Fruit fly (Drosophila melanogaster) whole organism, prepupa: ENCODE results near the gene CG32147.

Experiments
- Blimp-1 ChIP-seq: fragments of 200-800 bp; sonication (Bioruptor generic); optimal IDR thresholded peaks from 3 replicates; lab custom pipeline; 2017; ENCODE audit warnings: missing biosample characterization, missing genetic modification characterization, mild to moderate bottlenecking, moderate library complexity, missing genetic modification reagents
- CG10631 ChIP-seq: fragments of 200-800 bp; sonication (Bioruptor generic); optimal IDR thresholded peaks from 2 replicates; lab custom pipeline; 2016; ENCODE audit warnings: missing biosample characterization, missing genetic modification characterization
- CG11294 ChIP-seq: fragments of 200-800 bp; sonication (Bioruptor generic); IDR thresholded peaks from 2 replicates; pipeline ENCODE4 v1.3.6; 2022; ENCODE audit warnings: missing biosample characterization, missing genetic modification characterization
- CG11762 ChIP-seq: fragments of 200-800 bp; sonication (Bioruptor generic); optimal IDR thresholded peaks from 3 replicates; lab custom pipeline; 2016; ENCODE audit warnings: missing biosample characterization, missing genetic modification characterization; ENCODE audit not compliant: insufficient read depth
- CG15336 ChIP-seq: fragments of 200-800 bp; sonication (Bioruptor generic); IDR thresholded peaks from 2 replicates; pipeline ENCODE4 v1.3.6; 2022; ENCODE audit warnings: missing biosample characterization, missing genetic modification characterization
- CG1621 ChIP-seq: fragments of 200-800 bp; sonication (Bioruptor generic); optimal IDR thresholded peaks from 3 replicates; lab custom pipeline; 2018; ENCODE audit warnings: missing biosample characterization, mild to moderate bottlenecking, missing genetic modification characterization
- CG31627 ChIP-seq: fragments of 200-800 bp; sonication (Bioruptor generic); optimal IDR thresholded peaks from 3 replicates; lab custom pipeline; 2016; ENCODE audit warnings: missing biosample characterization, missing genetic modification characterization
- CG32006 ChIP-seq: fragments of 200-800 bp; sonication (Bioruptor generic); optimal IDR thresholded peaks from 3 replicates; lab custom pipeline; 2017; ENCODE audit warnings: missing biosample characterization, mild to moderate bottlenecking, missing genetic modification characterization
- CG3919 ChIP-seq: fragments of 200-800 bp; sonication (Bioruptor generic); optimal IDR thresholded peaks from 3 replicates; lab custom pipeline; 2016; ENCODE audit warnings: missing biosample characterization, missing genetic modification characterization
- CG4318 ChIP-seq: fragments of 200-800 bp; sonication (Bioruptor generic); optimal IDR thresholded peaks from 3 replicates; lab custom pipeline; 2017; ENCODE audit warnings: missing biosample characterization, mild to moderate bottlenecking, missing genetic modification characterization
- CG6163 ChIP-seq: fragments of 200-800 bp; sonication (Bioruptor generic); IDR thresholded peaks from 3 replicates; pipeline ENCODE4 v1.3.6; 2022; ENCODE audit warnings: missing biosample characterization, missing genetic modification characterization
- CG6854 ChIP-seq: fragments of 200-800 bp; sonication (Bioruptor generic); optimal IDR thresholded peaks from 2 replicates; lab custom pipeline; 2017; ENCODE audit warnings: missing biosample characterization, mild to moderate bottlenecking, missing genetic modification characterization
- CG7368 ChIP-seq: fragments of 200-800 bp; sonication (Bioruptor generic); optimal IDR thresholded peaks from 3 replicates; lab custom pipeline; 2016; ENCODE audit warnings: missing biosample characterization, missing genetic modification characterization
- CG8119 ChIP-seq: fragments of 200-800 bp; sonication (Bioruptor generic); IDR thresholded peaks from 3 replicates; pipeline ENCODE4 v1.3.6; 2022; ENCODE audit warnings: missing biosample characterization, missing genetic modification characterization
- CG8319 ChIP-seq: fragments of 200-800 bp; sonication (Bioruptor generic); optimal IDR thresholded peaks from 3 replicates; lab custom pipeline; 2016; ENCODE audit warnings: missing biosample characterization, missing genetic modification characterization
- CG8632 ChIP-seq: fragments of 200-800 bp; sonication (Bioruptor generic); optimal IDR thresholded peaks from 3 replicates; lab custom pipeline; 2016; ENCODE audit warnings: missing biosample characterization, missing genetic modification characterization
- CG9139 ChIP-seq: fragments of 200-800 bp; sonication (Bioruptor generic); optimal IDR thresholded peaks from 3 replicates; lab custom pipeline; 2017; ENCODE audit warnings: missing biosample characterization, mild to moderate bottlenecking, missing genetic modification characterization
- Eip75B ChIP-seq: fragments of 200-800 bp; sonication (Bioruptor generic); optimal IDR thresholded peaks from 3 replicates; lab custom pipeline; 2016; ENCODE audit warnings: missing biosample characterization, missing genetic modification characterization
- Eip78C ChIP-seq: fragments of 200-800 bp; sonication (Bioruptor generic); peaks from one replicate; lab custom pipeline; 2016; ENCODE audit warnings: missing biosample characterization, missing genetic modification characterization
- Ets21C ChIP-seq: fragments of 200-800 bp; sonication (Bioruptor generic); optimal IDR thresholded peaks from 3 replicates; lab custom pipeline; 2016; ENCODE audit warnings: missing biosample characterization, missing genetic modification characterization
- Ets96B ChIP-seq: fragments of 200-800 bp; optimal IDR thresholded peaks from 2 replicates; lab custom pipeline; 2019; ENCODE audit warnings: missing biosample characterization, mild to moderate bottlenecking, missing genetic modification characterization, moderate library complexity
- Gug ChIP-seq: fragments of 200-800 bp; sonication (Bioruptor generic); IDR thresholded peaks from 2 replicates; pipeline ENCODE4 v1.3.6; 2022; ENCODE audit warnings: missing biosample characterization, missing genetic modification characterization
- Met ChIP-seq: fragments of 200-800 bp; sonication (Bioruptor generic); optimal IDR thresholded peaks from 3 replicates; lab custom pipeline; 2016; ENCODE audit warnings: missing biosample characterization, missing genetic modification characterization
- Smox ChIP-seq: fragments of 200-800 bp; sonication (Bioruptor generic); optimal IDR thresholded peaks from 3 replicates; lab custom pipeline; 2016; ENCODE audit warnings: missing biosample characterization, missing genetic modification characterization
- Sox15 ChIP-seq: fragments of 200-800 bp; sonication (Bioruptor generic); optimal IDR thresholded peaks from 3 replicates; lab custom pipeline; 2016; ENCODE audit warnings: missing biosample characterization, missing genetic modification characterization
- acj6 ChIP-seq: fragments of 200-800 bp; sonication (Bioruptor generic); optimal IDR thresholded peaks from 3 replicates; lab custom pipeline; 2016; ENCODE audit warnings: missing biosample characterization, missing genetic modification characterization
- cyc ChIP-seq: fragments of 200-800 bp; sonication (Bioruptor generic); optimal IDR thresholded peaks from 3 replicates; lab custom pipeline; 2016; ENCODE audit warnings: missing biosample characterization, missing genetic modification characterization
- dac ChIP-seq: fragments of 200-800 bp; sonication (Bioruptor generic); optimal IDR thresholded peaks from 2 replicates; lab custom pipeline; 2017; ENCODE audit warnings: missing biosample characterization, mild to moderate bottlenecking, missing genetic modification characterization
- dsx ChIP-seq: fragments of 200-800 bp; optimal IDR thresholded peaks from 3 replicates; lab custom pipeline; 2019; ENCODE audit warnings: missing biosample characterization, mild to moderate bottlenecking, missing genetic modification characterization, moderate library complexity; ENCODE audit not compliant: poor library complexity, severe bottlenecking
- fd59A ChIP-seq: fragments of 200-800 bp; sonication (Bioruptor generic); optimal IDR thresholded peaks from 2 replicates; lab custom pipeline; 2017; ENCODE audit warnings: missing biosample characterization, mild to moderate bottlenecking, missing genetic modification characterization, missing genetic modification reagents
- lz ChIP-seq: fragments of 200-800 bp; sonication (Bioruptor generic); optimal IDR thresholded peaks from 3 replicates; lab custom pipeline; 2016; ENCODE audit warnings: missing biosample characterization, missing genetic modification characterization
- net ChIP-seq: fragments of 200-800 bp; sonication (Bioruptor generic); optimal IDR thresholded peaks from 3 replicates; lab custom pipeline; 2016; ENCODE audit warnings: missing biosample characterization, missing genetic modification characterization
- pdm3 ChIP-seq: fragments of 200-800 bp; sonication (Bioruptor generic); optimal IDR thresholded peaks from 3 replicates; lab custom pipeline; 2016; ENCODE audit warnings: missing biosample characterization, missing genetic modification characterization
- spab ChIP-seq: fragments of 200-800 bp; sonication (Bioruptor generic); optimal IDR thresholded peaks from 2 replicates; lab custom pipeline; 2017; ENCODE audit warnings: missing biosample characterization, mild to moderate bottlenecking, missing genetic modification characterization, missing genetic modification reagents
- ss ChIP-seq, 2 experiments: fragments of 200-800 bp; sonication (Bioruptor generic); optimal IDR thresholded peaks; 2 replicates in 1 of 2; 3 replicates in 1 of 2; lab custom pipeline; 2017 to 2018; ENCODE audit warnings: mild to moderate bottlenecking in 2 of 2, missing biosample characterization in 2 of 2, missing genetic modification characterization in 2 of 2, moderate library complexity in 1 of 2
- topi ChIP-seq: fragments of 200-800 bp; sonication (Bioruptor generic); optimal IDR thresholded peaks from 3 replicates; lab custom pipeline; 2016; ENCODE audit warnings: missing biosample characterization, missing genetic modification characterization
- vri ChIP-seq: fragments of 200-800 bp; sonication (Bioruptor generic); optimal IDR thresholded peaks from 3 replicates; lab custom pipeline; 2016; ENCODE audit warnings: missing biosample characterization, mild to moderate bottlenecking, missing genetic modification characterization

CG32147 gene

DNA sequence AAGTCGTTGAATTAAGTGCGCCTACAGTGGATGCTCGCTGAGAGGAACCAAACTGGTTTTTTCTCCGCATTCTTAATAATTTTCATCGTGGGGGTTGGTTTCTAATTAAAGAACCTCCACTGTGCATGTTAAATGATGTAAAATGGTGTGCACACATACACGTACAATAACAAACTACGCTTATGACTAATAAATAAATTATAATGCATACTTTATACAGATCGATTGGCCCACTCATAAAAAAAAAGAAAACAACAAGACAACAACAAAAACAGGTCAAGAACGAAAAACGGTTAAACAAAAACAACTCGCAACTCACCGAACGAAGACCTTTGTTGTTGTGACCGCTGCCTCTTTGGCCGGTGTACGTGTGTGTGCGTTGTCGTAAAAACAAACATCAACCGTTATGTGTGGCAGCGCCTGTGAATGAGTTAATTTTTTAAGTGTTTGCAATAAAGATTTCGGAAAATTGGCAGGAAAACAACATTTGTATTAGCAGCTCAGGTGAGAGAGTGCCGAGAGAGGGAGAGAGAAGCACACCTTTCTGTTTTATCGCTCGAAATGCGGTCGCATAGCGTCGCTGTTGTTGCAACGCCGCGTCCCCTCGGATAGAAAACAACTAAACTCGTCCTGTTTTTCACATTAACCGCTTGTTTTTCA is 49.8 kb downstream of the CG32147 start (continued):
- TF ChIP-seq CG1621 (tag; lab: Kevin White, UChicago) (no peak), Eip75B (peak; percentile 15), CG32006 (GFP tag; lab: Kevin White, UChicago) (no peak), dac (GFP tag; lab: Kevin White, UChicago) (no peak), CG11294 (no peak), Ets21C (GFP tag; lab: Kevin White, UChicago) (peak; percentile 3), topi (GFP tag; lab: Kevin White, UChicago) (peak; percentile 44), CG7368 (GFP tag; lab: Kevin White, UChicago) (no peak), CG10631 (no peak), spab (no peak), net (GFP tag; lab: Kevin White, UChicago) (no peak), acj6 (GFP tag; lab: Kevin White, UChicago) (no peak), Ets96B (tag; lab: Kevin White, UChicago) (no peak), CG31627 (GFP tag; lab: Kevin White, UChicago) (peak; percentile 40), CG6854 (no peak), Gug (GFP tag; lab: Robert Waterston, UW) (no peak), Smox (GFP tag; lab: Kevin White, UChicago) (no peak), Eip78C (GFP tag; lab: Kevin White, UChicago) (peak; percentile 73), CG15336 (GFP tag; lab: Robert Waterston, UW) (peak; percentile 44; the same call in 1 of the 2 replicates), ss (GFP tag; optimal IDR thresholded peaks at IDR 0.05; lab: Kevin White, UChicago) (no peak), fd59A (no peak), CG6163 (GFP tag; lab: Robert Waterston, UW) (no peak), CG8319 (no peak), Sox15 (GFP tag; lab: Kevin White, UChicago) (no peak), CG8119 (GFP tag; lab: Robert Waterston, UW) (no peak), pdm3 (GFP tag; lab: Kevin White, UChicago) (peak; percentile 35), Blimp-1 (no peak), lz (GFP tag; lab: Kevin White, UChicago) (peak; percentile 2), CG3919 (no peak), CG8632 (GFP tag; lab: Kevin White, UChicago) (no peak), CG9139 (GFP tag; lab: Kevin White, UChicago) (no peak), CG11762 (GFP tag; lab: Kevin White, UChicago) (no peak), CG4318 (GFP tag; lab: Kevin White, UChicago) (no peak), vri (GFP tag; lab: Kevin White, UChicago) (peak; percentile 77), Met (GFP tag; lab: Kevin White, UChicago) (peak; percentile 4), dsx (GFP tag; lab: Kevin White, UChicago) (no peak), cyc (GFP tag; lab: Kevin White, UChicago) (peak; percentile 29)
